Worm (Caenorhabditis elegans) whole organism, early embryonic: ENCODE results near the gene tag-321.

Source experiments
- F13C5.2 ChIP-seq: sonication (generic microtip); optimal IDR thresholded peaks from 2 replicates; lab custom pipeline; 2017; ENCODE audit warnings: mild to moderate bottlenecking, missing genetic modification characterization, inconsistent platforms, missing compliant biosample characterization
- aly-1 ChIP-seq: sonication (generic microtip); optimal IDR thresholded peaks from 2 replicates; lab custom pipeline; 2016; ENCODE audit warnings: missing genetic modification characterization, missing compliant biosample characterization
- ama-1 ChIP-seq: fragments of 150-350 bp; optimal IDR thresholded peaks from 2 replicates; lab custom pipeline; 2014
- ets-7 ChIP-seq: sonication (generic microtip); optimal IDR thresholded peaks from 2 replicates; lab custom pipeline; 2016; ENCODE audit warnings: missing genotype, missing genetic modification characterization, missing compliant biosample characterization
- flt-1 ChIP-seq: fragments of 200-800 bp; sonication (Bioruptor generic); IDR thresholded peaks from 2 replicates; pipeline ENCODE4 v1.3.6; 2022; ENCODE audit warnings: missing genetic modification characterization, missing compliant biosample characterization
- hmg-4 ChIP-seq: fragments of 200-800 bp; sonication (Bioruptor generic); optimal IDR thresholded peaks from 2 replicates; lab custom pipeline; 2018; ENCODE audit warnings: mild to moderate bottlenecking, missing genetic modification characterization, missing compliant biosample characterization
- hnd-1 ChIP-seq: sonication (generic microtip); optimal IDR thresholded peaks from 2 replicates; lab custom pipeline; 2016; ENCODE audit warnings: missing genetic modification characterization, missing compliant biosample characterization
- scrt-1 ChIP-seq: fragments of 200-800 bp; sonication (Bioruptor generic); IDR thresholded peaks from 2 replicates; pipeline ENCODE4 v1.3.6; 2022; ENCODE audit warnings: missing genetic modification characterization, missing compliant biosample characterization
- sea-1 ChIP-seq: fragments of 200-800 bp; sonication (Bioruptor generic); conservative IDR thresholded peaks from 2 replicates; pipeline ENCODE4 v1.3.6; 2022; ENCODE audit warnings: missing genetic modification characterization, missing compliant biosample characterization
- tbx-11 ChIP-seq: fragments of 200-800 bp; sonication (Bioruptor generic); IDR thresholded peaks from 2 replicates; pipeline ENCODE4 v1.3.6; 2022; ENCODE audit warnings: missing genetic modification characterization, missing compliant biosample characterization
- tbx-37 ChIP-seq: fragments of 200-800 bp; sonication (Bioruptor generic); conservative IDR thresholded peaks from 2 replicates; pipeline ENCODE4 v1.3.6; 2022; ENCODE audit warnings: missing genetic modification reagents, missing genetic modification characterization, missing compliant biosample characterization
- tra-4 ChIP-seq: sonication (generic microtip); optimal IDR thresholded peaks from 2 replicates; lab custom pipeline; 2017; ENCODE audit warnings: missing genetic modification characterization, missing compliant biosample characterization

DNA sequence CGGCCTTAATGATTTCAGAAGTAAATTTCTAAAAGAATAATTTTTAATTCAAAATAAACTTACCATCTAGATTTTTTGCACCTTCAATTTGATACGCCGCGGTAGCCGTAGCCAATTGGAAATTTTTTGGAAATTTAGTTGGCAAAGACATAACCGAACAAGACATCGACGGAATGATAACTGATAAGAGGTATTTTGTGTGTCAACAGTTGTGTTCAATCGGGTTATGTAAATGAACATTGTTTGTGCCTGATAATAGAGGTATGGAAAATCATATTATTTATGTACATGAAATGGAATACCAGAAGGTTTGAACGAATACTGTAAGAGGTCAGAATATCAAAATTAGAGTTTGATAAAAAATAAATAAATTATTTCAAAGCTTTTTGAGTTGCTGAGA is 35.8 kb downstream of the tag-321 start, which contains the start of gene klo-1:
- TF ChIP-seq ama-1 (lab: Kevin White, UChicago) (no peak), F13C5.2 (tag; lab: Kevin White, UChicago) (no peak), flt-1 (GFP tag; lab: Robert Waterston, UW) (no peak), tbx-37 (GFP tag; lab: Robert Waterston, UW) (no peak), aly-1 (no peak), sea-1 (no peak), tra-4 (tag; lab: Kevin White, UChicago) (no peak), scrt-1 (GFP tag; lab: Robert Waterston, UW) (no peak), hmg-4 (GFP tag; lab: Kevin White, UChicago) (no peak), ets-7 (tag; lab: Kevin White, UChicago) (no peak), tbx-11 (GFP tag; lab: Robert Waterston, UW) (no peak), hnd-1 (tag; lab: Kevin White, UChicago) (no peak)
